Worm (Caenorhabditis elegans) whole organism, midembryonic: ENCODE results near the gene dot-1.5.

Source experiments
- T22C8.4 ChIP-seq: fragments of 200-800 bp; sonication (Bioruptor generic); IDR thresholded peaks from 2 replicates; pipeline ENCODE4 v1.3.6; 2022; ENCODE audit warnings: missing genetic modification characterization, missing compliant biosample characterization
- cog-1 ChIP-seq: sonication (generic microtip); optimal IDR thresholded peaks from 2 replicates; lab custom pipeline; 2016; ENCODE audit warnings: missing genetic modification characterization, missing compliant biosample characterization
- flt-1 ChIP-seq: fragments of 200-800 bp; sonication (Bioruptor generic); IDR thresholded peaks from 2 replicates; pipeline ENCODE4 v1.3.6; 2022; ENCODE audit warnings: missing genetic modification characterization, missing compliant biosample characterization
- klf-2 ChIP-seq: fragments of 200-800 bp; sonication (Bioruptor generic); conservative IDR thresholded peaks from 2 replicates; pipeline ENCODE4 v1.3.6; 2022; ENCODE audit warnings: missing genetic modification reagents, missing genetic modification characterization, missing compliant biosample characterization
- med-1 ChIP-seq: sonication (generic microtip); optimal IDR thresholded peaks from 2 replicates; lab custom pipeline; 2017; ENCODE audit warnings: missing genetic modification characterization, mild to moderate bottlenecking, missing compliant biosample characterization, antibody characterized with exemption, missing genetic modification reagents; ENCODE audit not compliant: insufficient read depth
- ref-1 ChIP-seq: fragments of 200-800 bp; sonication (Bioruptor generic); conservative IDR thresholded peaks from 2 replicates; pipeline ENCODE4 v1.3.6; 2022; ENCODE audit warnings: missing genetic modification reagents, missing genetic modification characterization, missing compliant biosample characterization

DNA sequence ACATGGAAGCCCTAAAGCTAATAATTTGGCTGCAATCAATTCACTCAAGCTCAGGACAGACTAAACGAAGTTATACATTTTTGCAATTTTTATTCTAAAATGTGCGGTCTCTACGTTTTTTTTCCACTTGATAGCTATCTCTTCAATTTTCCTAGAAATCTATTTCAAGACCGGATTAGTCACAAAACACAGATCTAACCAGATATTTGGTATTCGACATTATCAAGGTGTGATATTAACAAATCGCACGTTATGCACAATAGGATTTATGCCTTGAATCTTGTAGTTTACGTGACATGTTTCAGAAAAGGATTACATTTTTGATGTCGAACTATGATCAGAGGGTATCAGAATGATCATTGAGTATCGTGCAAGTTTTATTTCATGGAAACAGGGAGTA lies 15.8 kb upstream of the dot-1.5 start:
- TF ChIP-seq cog-1 (tag; lab: Kevin White, UChicago) (no peak), med-1 (GFP tag; lab: Kevin White, UChicago) (no peak), ref-1 (no peak), T22C8.4 (GFP tag; lab: Robert Waterston, UW) (no peak), flt-1 (GFP tag; lab: Robert Waterston, UW) (no peak), klf-2 (GFP tag; lab: Robert Waterston, UW) (no peak)
